Worm (Caenorhabditis elegans): ENCODE data around the gene rmd-6.
A peak's percentile ranks its signal among the peaks of the same experiment; 100 is the strongest.

rmd-6 gene

DNA sequence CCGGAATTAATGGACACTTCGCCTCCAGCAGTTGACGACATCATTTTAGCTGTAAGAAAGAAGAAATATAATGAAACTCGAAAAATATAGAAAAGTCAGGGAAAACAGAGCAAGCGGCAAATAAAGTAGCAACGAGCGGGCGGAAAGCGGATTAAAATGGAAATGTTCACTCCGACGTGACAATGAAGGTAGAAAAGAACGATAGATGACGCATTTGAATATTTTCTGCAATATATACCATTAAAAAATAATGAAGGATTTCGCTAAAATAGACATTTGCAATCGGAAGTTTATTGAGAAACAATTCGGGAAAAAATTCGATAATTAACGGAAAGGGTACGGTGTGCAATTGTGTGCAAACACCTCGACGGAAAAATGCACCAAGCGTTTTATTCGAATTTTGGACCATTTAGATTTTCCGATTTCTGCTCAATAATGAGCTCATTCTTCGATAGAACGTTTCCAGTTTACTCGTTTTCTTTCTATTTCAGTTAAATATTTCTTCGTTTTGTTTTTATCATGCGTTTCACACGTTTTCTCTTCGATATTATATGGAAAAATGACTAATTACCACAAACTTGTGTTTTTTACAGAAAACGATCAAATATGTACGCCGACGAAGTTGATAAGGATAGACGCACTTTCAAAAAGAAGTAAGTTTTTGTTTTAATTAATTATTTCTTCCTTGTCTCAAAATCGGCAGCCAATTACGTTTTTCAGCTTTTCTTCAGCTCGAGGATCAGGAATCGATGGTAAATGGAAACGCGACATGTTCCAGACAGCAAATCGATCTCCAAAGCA, 22.5 kb downstream of the rmd-6 start, which contains the start of the genes snpn-1 and C02B10.4:
Gene snpn-1, minus strand, starts transcription at position 51 of the 801 bp plus-strand sequence.
Gene C02B10.4, plus strand, starts transcription at position 594 of the 801 bp plus-strand sequence.
- TF ChIP-seq mdl-1 (tag; optimal IDR thresholded peaks at IDR 0.05) (no peak), nhr-77 (tag; optimal IDR thresholded peaks at IDR 0.05) (no peak), nhr-12 (tag; optimal IDR thresholded peaks at IDR 0.05) (no peak), unc-55 (GFP tag; optimal IDR thresholded peaks at IDR 0.05) (peak; percentile 85), ceh-82 (tag; optimal IDR thresholded peaks at IDR 0.05) (no peak), C34F6.9 (tag; optimal IDR thresholded peaks at IDR 0.05) (peak; percentile 75), nhr-25 (tag; optimal IDR thresholded peaks at IDR 0.05) (peak; percentile 23), fos-1 (tag; optimal IDR thresholded peaks at IDR 0.05) (peak; percentile 13), crh-2 (tag; optimal IDR thresholded peaks at IDR 0.05) (peak; percentile 54), sma-9 (GFP tag; optimal IDR thresholded peaks at IDR 0.05) (peak; percentile 37), sma-9 (tag; optimal IDR thresholded peaks at IDR 0.05) (no peak), blmp-1 (tag; optimal IDR thresholded peaks at IDR 0.05; ENCODE audit: insufficient read depth) (peak; percentile 19), sem-4 (tag; optimal IDR thresholded peaks at IDR 0.05) (peak; percentile 24), egl-27 (tag; optimal IDR thresholded peaks at IDR 0.05) (no peak), lin-39 (tag; optimal IDR thresholded peaks at IDR 0.05) (no peak), gmeb-1 (tag; optimal IDR thresholded peaks at IDR 0.05) (peak; percentile 15), lsy-2 (tag; optimal IDR thresholded peaks at IDR 0.05) (peak; percentile 96 to 99), nhr-129 (tag; optimal IDR thresholded peaks at IDR 0.05) (peak; percentile 56)

- TF ChIP-seq nhr-25 (tag; optimal IDR thresholded peaks at IDR 0.05) (no peak), elt-1 (tag; optimal IDR thresholded peaks at IDR 0.05) (no peak), ceh-82 (tag; optimal IDR thresholded peaks at IDR 0.05) (no peak), mdl-1 (tag; optimal IDR thresholded peaks at IDR 0.05) (no peak), unc-39 (tag; optimal IDR thresholded peaks at IDR 0.05) (no peak), mab-5 (tag; optimal IDR thresholded peaks at IDR 0.05) (no peak), sma-3 (GFP tag; optimal IDR thresholded peaks at IDR 0.05) (no peak), ztf-1 (GFP tag; conservative IDR thresholded peaks at IDR 0.05) (no peak)
These were observed 24.8 kb downstream of the rmd-6 start for ce11 chrIV:5093462-5093861.

DNA sequence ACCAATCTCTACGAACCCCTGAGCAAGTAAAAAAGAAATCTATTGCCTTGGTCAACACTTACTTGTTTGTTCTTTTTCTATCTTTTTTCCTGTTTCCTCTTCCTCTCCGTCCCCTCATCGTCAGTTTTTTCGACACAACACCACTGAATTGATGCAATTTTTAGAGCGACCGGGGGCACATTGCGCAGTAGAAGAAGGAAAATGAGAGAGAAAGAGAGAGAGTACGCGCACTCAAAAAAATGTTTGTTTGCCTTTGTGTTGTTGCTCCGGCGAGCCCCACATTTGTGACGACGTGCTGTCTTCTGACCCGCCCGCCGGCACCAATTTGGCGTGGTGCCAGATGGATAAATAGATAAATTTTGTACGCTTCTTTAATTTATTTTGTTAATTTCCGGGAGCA, 31.5 kb downstream of the rmd-6 start:
- no peak for TF ChIP-seq elt-3 (tag; optimal IDR thresholded peaks at IDR 0.05)
- peak in 1 of 2 experiments; percentile 39 for TF ChIP-seq lsy-2 (tag; optimal IDR thresholded peaks at IDR 0.05)
- no peak for TF ChIP-seq mbf-1 (tag; optimal IDR thresholded peaks at IDR 0.05)
- no peak for TF ChIP-seq nhr-77 (tag; optimal IDR thresholded peaks at IDR 0.05)
- no peak for TF ChIP-seq R02D3.7 (tag; optimal IDR thresholded peaks at IDR 0.05)
- TF ChIP-seq ztf-4 (tag; optimal IDR thresholded peaks at IDR 0.05) = peak; percentile 43
- TF ChIP-seq Y55F3AM.14 (GFP tag; optimal IDR thresholded peaks at IDR 0.05) = peak; percentile 66
- no peak for TF ChIP-seq nhr-11 (tag; optimal IDR thresholded peaks at IDR 0.05)
- TF ChIP-seq gmeb-1 (tag; optimal IDR thresholded peaks at IDR 0.05) = no peak
- TF ChIP-seq sma-9 (GFP tag; optimal IDR thresholded peaks at IDR 0.05) = peak; percentile 16
- no peak for TF ChIP-seq sma-9 (tag; optimal IDR thresholded peaks at IDR 0.05)
- TF ChIP-seq aly-2 (tag; optimal IDR thresholded peaks at IDR 0.05) = no peak
- TF ChIP-seq lin-13 (GFP tag; optimal IDR thresholded peaks at IDR 0.05) = peak; percentile 4
- TF ChIP-seq fos-1 (tag; optimal IDR thresholded peaks at IDR 0.05) = no peak
- peak; percentile 0 for TF ChIP-seq crh-2 (tag; optimal IDR thresholded peaks at IDR 0.05)
- TF ChIP-seq ceh-82 (tag; optimal IDR thresholded peaks at IDR 0.05) = no peak
- no peak for TF ChIP-seq ZK546.5 (tag; optimal IDR thresholded peaks at IDR 0.05)
- peak; percentile 41 for TF ChIP-seq lin-11 (tag; optimal IDR thresholded peaks at IDR 0.05)
- no peak for TF ChIP-seq nhr-21 (tag; optimal IDR thresholded peaks at IDR 0.05)
- no peak for TF ChIP-seq ztf-1 (GFP tag; conservative IDR thresholded peaks at IDR 0.05)
- TF ChIP-seq mab-5 (tag; optimal IDR thresholded peaks at IDR 0.05) = no peak
- TF ChIP-seq nhr-25 (tag; optimal IDR thresholded peaks at IDR 0.05) = no peak
- TF ChIP-seq zag-1 (tag; optimal IDR thresholded peaks at IDR 0.05) = peak; percentile 37
- peak; percentile 64 for TF ChIP-seq nhr-129 (tag; optimal IDR thresholded peaks at IDR 0.05)
- TF ChIP-seq nhr-23 (tag; optimal IDR thresholded peaks at IDR 0.05) = no peak
- no peak for TF ChIP-seq snpc-4 (tag; optimal IDR thresholded peaks at IDR 0.05)
- peak; percentile 39 for TF ChIP-seq C34F6.9 (tag; optimal IDR thresholded peaks at IDR 0.05)
- TF ChIP-seq F13H6.1 (tag; optimal IDR thresholded peaks at IDR 0.05) = peak; percentile 50
- peak; percentile 5 for TF ChIP-seq unc-55 (GFP tag; optimal IDR thresholded peaks at IDR 0.05)
- TF ChIP-seq elt-1 (tag; optimal IDR thresholded peaks at IDR 0.05) = no peak
